Fruit fly (Drosophila melanogaster) Kc167 (cell line): ENCODE results near the gene Btk.

Experiments used
- Myc ChIP-seq: fragments of >200 bp; optimal IDR thresholded peaks from 2 replicates; lab custom pipeline; 2017; ENCODE audit warnings: missing external identifiers
- h ChIP-seq: fragments of >200 bp; optimal IDR thresholded peaks from 3 replicates; lab custom pipeline; 2018; ENCODE audit warnings: missing external identifiers
- insv ChIP-seq: fragments of >200 bp; optimal IDR thresholded peaks from 3 replicates; lab custom pipeline; 2018; ENCODE audit warnings: missing external identifiers
- psq ChIP-seq: fragments of >200 bp; optimal IDR thresholded peaks from 2 replicates; lab custom pipeline; 2017; ENCODE audit warnings: missing external identifiers
- ttk ChIP-seq: sonication (Bioruptor generic); optimal IDR thresholded peaks from 2 replicates; lab custom pipeline; 2017; ENCODE audit warnings: missing external identifiers

dm6 chr2L:8304635-8305034, 3.8 kb upstream of the Btk start:
- TF ChIP-seq h (lab: Kevin White, UChicago) (no peak), psq (lab: Kevin White, UChicago) (no peak), Myc (no peak), ttk (lab: Kevin White, UChicago) (no peak), insv (lab: Kevin White, UChicago) (no peak)
